Fruit fly (Drosophila melanogaster): Measurements from ENCODE around the gene Jon25Biii.

- no peak for TF ChIP-seq psq (optimal IDR thresholded peaks at IDR 0.05)
- TF ChIP-seq Myc (optimal IDR thresholded peaks at IDR 0.05): no peak
- no peak for TF ChIP-seq Sin3A (optimal IDR thresholded peaks at IDR 0.05)
- no peak for TF ChIP-seq h (optimal IDR thresholded peaks at IDR 0.05)
These were observed 13.5 kb downstream of the Jon25Biii start, which contains the start of gene Sgs1 for dm6 chr2L:4937060-4937459.
